Fruit fly (Drosophila melanogaster): ENCODE measurements around the gene InR.

dm6 chr3R:21596151-21596802 lies 22.8 kb downstream of the InR start:
- no peak for TF ChIP-seq CG8478 (optimal IDR thresholded peaks at IDR 0.05)
- TF ChIP-seq EcR (GFP tag; optimal IDR thresholded peaks at IDR 0.05) = no peak
- no peak for TF ChIP-seq usp (GFP tag; optimal IDR thresholded peaks at IDR 0.05)
- no peak for TF ChIP-seq psq (optimal IDR thresholded peaks at IDR 0.05)
- no peak for TF ChIP-seq Dll (optimal IDR thresholded peaks at IDR 0.05)
- TF ChIP-seq pan (optimal IDR thresholded peaks at IDR 0.05) = no peak

Measured in whole organism.